5 worm cellular contexts compared by ENCODE assay signal in genomic region chrIII:8299734-8300133, ce11.
A peak's percentile ranks its signal among the peaks of the same experiment; 100 is the strongest.
TF ChIP-seq lines count a peak whose summit lies in the region.

No protein-coding gene starts in this region.

TF ChIP-seq in whole organism, L1 larva, 84 proteins besides CTCF, POLR2A, EP300 and RAD21:
- TF ChIP-seq elt-2 (tag; optimal IDR thresholded peaks at IDR 0.05; lab: Kevin White, UChicago) (peak; percentile 68), C34B4.2 (tag; optimal IDR thresholded peaks at IDR 0.05; lab: Kevin White, UChicago) (no peak), efl-1 (optimal IDR thresholded peaks at IDR 0.05; lab: Kevin White, UChicago) (no peak), efl-1 (GFP tag; optimal IDR thresholded peaks at IDR 0.05 in 1 of 2; lab: Kevin White, UChicago) (peak in 1 of 2 experiments; percentile 72), jun-1 (tag; optimal IDR thresholded peaks at IDR 0.05; lab: Kevin White, UChicago) (no peak), mab-9 (GFP tag; IDR thresholded peaks at IDR 0.05; lab: Robert Waterston, UW) (no peak), lin-14 (GFP tag; optimal IDR thresholded peaks at IDR 0.05; lab: Kevin White, UChicago) (peak; percentile 8)

TF ChIP-seq in whole organism, L2 larva, 48 proteins besides CTCF, POLR2A, EP300 and RAD21:
- TF ChIP-seq mbf-1 (tag; optimal IDR thresholded peaks at IDR 0.05; lab: Kevin White, UChicago) (no peak), aly-2 (tag; optimal IDR thresholded peaks at IDR 0.05; lab: Kevin White, UChicago) (no peak), fos-1 (tag; optimal IDR thresholded peaks at IDR 0.05; lab: Kevin White, UChicago) (peak; percentile 59)

TF ChIP-seq in whole organism, L3 larva, 47 proteins besides CTCF, POLR2A, EP300 and RAD21:
- TF ChIP-seq lsy-12 (tag; optimal IDR thresholded peaks at IDR 0.05; lab: Kevin White, UChicago): no peak
- peak; percentile 14 for TF ChIP-seq pqm-1 (tag; optimal IDR thresholded peaks at IDR 0.05; lab: Kevin White, UChicago)
- no peak for TF ChIP-seq mml-1 (tag; optimal IDR thresholded peaks at IDR 0.05; lab: Kevin White, UChicago)
- TF ChIP-seq ZK546.5 (tag; optimal IDR thresholded peaks at IDR 0.05; lab: Kevin White, UChicago): no peak
- TF ChIP-seq pha-4 (tag; optimal IDR thresholded peaks at IDR 0.05; lab: Kevin White, UChicago): peak; percentile 43
- no peak for TF ChIP-seq ztf-4 (tag; optimal IDR thresholded peaks at IDR 0.05; lab: Kevin White, UChicago)
- TF ChIP-seq elt-2 (tag; optimal IDR thresholded peaks at IDR 0.05; lab: Kevin White, UChicago): peak; percentile 76
- no peak for TF ChIP-seq ztf-11 (tag; optimal IDR thresholded peaks at IDR 0.05; lab: Kevin White, UChicago)
- no peak for TF ChIP-seq aly-2 (tag; optimal IDR thresholded peaks at IDR 0.05; lab: Kevin White, UChicago)
- no peak for TF ChIP-seq nhr-77 (tag; optimal IDR thresholded peaks at IDR 0.05; lab: Kevin White, UChicago)
- no peak for TF ChIP-seq elt-1 (tag; optimal IDR thresholded peaks at IDR 0.05; lab: Kevin White, UChicago)
- TF ChIP-seq snpc-4 (tag; optimal IDR thresholded peaks at IDR 0.05; lab: Kevin White, UChicago): no peak

TF ChIP-seq in whole organism, L4 larva, 104 proteins besides CTCF, POLR2A, EP300 and RAD21:
- no peak for TF ChIP-seq daf-16 (GFP tag; optimal IDR thresholded peaks at IDR 0.05; lab: Kevin White, UChicago)
- TF ChIP-seq daf-16 (tag; optimal IDR thresholded peaks at IDR 0.05; lab: Kevin White, UChicago): peak; percentile 62
- TF ChIP-seq aha-1 (tag; lab: Kevin White, UChicago): peak; percentile 52
- no peak for TF ChIP-seq nhr-111 (GFP tag; optimal IDR thresholded peaks at IDR 0.05; lab: Kevin White, UChicago)
- no peak for TF ChIP-seq T26A8.4 (GFP tag; IDR thresholded peaks at IDR 0.05; lab: Robert Waterston, UW)
- TF ChIP-seq daf-8 (GFP tag; IDR thresholded peaks at IDR 0.05; lab: Robert Waterston, UW): no peak
- TF ChIP-seq spr-1 (tag; optimal IDR thresholded peaks at IDR 0.05; lab: Kevin White, UChicago): no peak
- no peak for TF ChIP-seq ZK337.2 (GFP tag; IDR thresholded peaks at IDR 0.05; lab: Robert Waterston, UW)
- no peak for TF ChIP-seq nhr-42 (GFP tag; IDR thresholded peaks at IDR 0.05; lab: Robert Waterston, UW)
- TF ChIP-seq D1046.2 (GFP tag; IDR thresholded peaks at IDR 0.05; lab: Robert Waterston, UW): no peak
- TF ChIP-seq ceh-28 (tag; optimal IDR thresholded peaks at IDR 0.05; lab: Kevin White, UChicago): no peak
- TF ChIP-seq egl-43 (GFP tag; IDR thresholded peaks at IDR 0.05; lab: Robert Waterston, UW): no peak
- no peak for TF ChIP-seq nhr-102 (tag; optimal IDR thresholded peaks at IDR 0.05; lab: Kevin White, UChicago)
- 0 out of 2 replicates have a peak, but pooled peaks have one; percentile 43 for TF ChIP-seq php-3 (GFP tag; IDR thresholded peaks at IDR 0.05; lab: Robert Waterston, UW)
- no peak for TF ChIP-seq lim-7 (GFP tag; IDR thresholded peaks at IDR 0.05; lab: Robert Waterston, UW)
- peak; percentile 14 for TF ChIP-seq nhr-77 (tag; optimal IDR thresholded peaks at IDR 0.05; lab: Kevin White, UChicago)
- TF ChIP-seq T20F7.1 (GFP tag; optimal IDR thresholded peaks at IDR 0.05; lab: Kevin White, UChicago): peak; percentile 8
- no peak for TF ChIP-seq nhr-28 (tag; optimal IDR thresholded peaks at IDR 0.05; lab: Kevin White, UChicago)
- TF ChIP-seq lin-29 (GFP tag; IDR thresholded peaks at IDR 0.05; lab: Robert Waterston, UW): no peak
- no peak for TF ChIP-seq snpc-1.2 (GFP tag; IDR thresholded peaks at IDR 0.05; lab: Robert Waterston, UW)
- no peak for TF ChIP-seq mxl-3 (GFP tag; optimal IDR thresholded peaks at IDR 0.05; lab: Kevin White, UChicago)
- TF ChIP-seq rbr-2 (tag; optimal IDR thresholded peaks at IDR 0.05; lab: Kevin White, UChicago): no peak
- peak; percentile 67 for TF ChIP-seq pqm-1 (tag; optimal IDR thresholded peaks at IDR 0.05; lab: Kevin White, UChicago)
- TF ChIP-seq dmd-9 (GFP tag; IDR thresholded peaks at IDR 0.05; lab: Robert Waterston, UW): no peak
- no peak for TF ChIP-seq nhr-48 (tag; optimal IDR thresholded peaks at IDR 0.05; lab: Kevin White, UChicago)
- TF ChIP-seq lir-3 (tag; optimal IDR thresholded peaks at IDR 0.05; lab: Kevin White, UChicago): no peak
- peak; percentile 50 for TF ChIP-seq dve-1 (tag; optimal IDR thresholded peaks at IDR 0.05; lab: Kevin White, UChicago; ENCODE audit: insufficient read depth)

TF ChIP-seq in whole organism, late embryonic, 69 proteins besides CTCF, POLR2A, EP300 and RAD21:
- TF ChIP-seq elt-2 (tag; optimal IDR thresholded peaks at IDR 0.05; lab: Kevin White, UChicago) (peak; percentile 82), sox-4 (tag; optimal IDR thresholded peaks at IDR 0.05; lab: Kevin White, UChicago) (no peak), dve-1 (tag; optimal IDR thresholded peaks at IDR 0.05; lab: Kevin White, UChicago) (no peak), ttx-3 (tag; optimal IDR thresholded peaks at IDR 0.05; lab: Kevin White, UChicago) (no peak), tbx-7 (tag; optimal IDR thresholded peaks at IDR 0.05; lab: Kevin White, UChicago) (no peak), ceh-34 (tag; optimal IDR thresholded peaks at IDR 0.05; lab: Kevin White, UChicago) (no peak), T23F11.4 (GFP tag; optimal IDR thresholded peaks at IDR 0.05; lab: Kevin White, UChicago) (no peak)

Comparison
In these comparisons a context has a peak if more than half of its experiments do, and no peak if none do; other contexts are left out.
1. Of the 29 proteins assayed by ChIP-seq in both whole organism, L4 larva and whole organism, L1 larva: peak only in whole organism, L4 larva: aha-1, nhr-77 and pqm-1; only in whole organism, L1 larva: none; in both: none; in neither: 26.